Fruit fly (Drosophila melanogaster): ENCODE results near the gene CG4743.
A peak's percentile ranks its signal among the peaks of the same experiment; 100 is the strongest.

Gene CG4743

DNA sequence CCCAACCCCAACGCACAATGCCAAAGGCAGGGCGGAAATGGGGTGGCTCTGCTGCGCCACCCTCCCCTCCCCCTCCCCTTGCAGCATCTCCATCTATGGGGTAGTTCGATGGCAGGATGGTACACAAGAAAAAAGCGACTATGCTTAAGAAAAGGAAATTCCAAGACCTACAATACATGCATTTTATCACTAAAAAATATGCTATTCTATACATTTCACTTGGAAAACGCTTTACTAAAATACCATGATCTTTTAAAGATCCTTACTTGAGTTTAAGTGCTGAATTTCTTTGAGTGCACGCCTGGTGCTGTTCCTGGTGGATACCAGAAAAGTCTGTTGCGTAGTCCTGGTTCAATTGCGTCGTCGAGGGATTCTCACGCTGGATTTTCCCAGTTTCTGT, 49.3 kb downstream of the CG4743 start (continued):
- TF ChIP-seq dan (GFP tag; IDR thresholded peaks at IDR 0.05) (no peak), ato (GFP tag; IDR thresholded peaks at IDR 0.05; ENCODE audit: partially characterized antibody) (no peak), CG5245 (GFP tag; optimal IDR thresholded peaks at IDR 0.05) (peak; percentile 48), pros (GFP tag; optimal IDR thresholded peaks at IDR 0.05) (peak; percentile 91), ash1 (GFP tag; optimal IDR thresholded peaks at IDR 0.05) (no peak), Lhr (GFP tag; optimal IDR thresholded peaks at IDR 0.05) (no peak), Tbp (GFP tag; optimal IDR thresholded peaks at IDR 0.05) (no peak), CG17359 (tag; optimal IDR thresholded peaks at IDR 0.05) (peak; percentile 77), Lim3 (GFP tag; IDR thresholded peaks at IDR 0.05) (no peak; the same call in 1 of the 2 replicates), row (GFP tag; IDR thresholded peaks at IDR 0.05) (peak; percentile 82), kah (GFP tag; optimal IDR thresholded peaks at IDR 0.05) (peak; percentile 2), CG9727 (GFP tag; optimal IDR thresholded peaks at IDR 0.05) (peak; percentile 56), fd3F (GFP tag; optimal IDR thresholded peaks at IDR 0.05) (peak; percentile 35), CG4730 (GFP tag; IDR thresholded peaks at IDR 0.05) (peak; percentile 53), CG7271 (tag; optimal IDR thresholded peaks at IDR 0.05) (no peak), lola (GFP tag; optimal IDR thresholded peaks at IDR 0.05) (peak in 1 of 3 experiments; percentile 39), CrebB (tag; optimal IDR thresholded peaks at IDR 0.05) (peak; percentile 39), Hand (GFP tag; optimal IDR thresholded peaks at IDR 0.05) (peak; percentile 57), CG33557 (GFP tag; optimal IDR thresholded peaks at IDR 0.05) (peak; percentile 5), Bteb2 (GFP tag; optimal IDR thresholded peaks at IDR 0.05) (peak; percentile 34), wor (GFP tag; IDR thresholded peaks at IDR 0.05) (peak; percentile 67), jing (GFP tag; optimal IDR thresholded peaks at IDR 0.05) (peak; percentile 53), al (GFP tag; IDR thresholded peaks at IDR 0.05) (0 out of 2 replicates have a peak, but pooled peaks have one; percentile 28), CG10654 (GFP tag; optimal IDR thresholded peaks at IDR 0.05) (peak; percentile 45), CG14710 (tag; optimal IDR thresholded peaks at IDR 0.05) (peak; percentile 32), CG32772 (GFP tag; IDR thresholded peaks at IDR 0.05) (peak; percentile 77), CG34376 (GFP tag; optimal IDR thresholded peaks at IDR 0.05) (peak; percentile 27), crc (GFP tag; optimal IDR thresholded peaks at IDR 0.05) (peak; percentile 56), Drgx (GFP tag; IDR thresholded peaks at IDR 0.05) (no peak), CG3065 (GFP tag; optimal IDR thresholded peaks at IDR 0.05) (no peak), so (GFP tag; IDR thresholded peaks at IDR 0.05) (peak; percentile 69; the same call in 1 of the 3 replicates), H15 (GFP tag; IDR thresholded peaks at IDR 0.05) (peak; percentile 65; the same call in 2 of the 3 replicates), CG6654 (GFP tag; optimal IDR thresholded peaks at IDR 0.05) (peak; percentile 20), CG10431 (GFP tag; optimal IDR thresholded peaks at IDR 0.05) (peak; percentile 23), rib (GFP tag; IDR thresholded peaks at IDR 0.05) (0 out of 2 replicates have a peak, but pooled peaks have one; percentile 22), gce (GFP tag; IDR thresholded peaks at IDR 0.05) (0 out of 3 replicates have a peak, but pooled peaks have one; percentile 17), CG13424 (tag; optimal IDR thresholded peaks at IDR 0.05) (peak; percentile 73), D19A (tag; optimal IDR thresholded peaks at IDR 0.05) (peak; percentile 58), CG31224 (GFP tag; IDR thresholded peaks at IDR 0.05) (no peak), sob (GFP tag; IDR thresholded peaks at IDR 0.05) (peak; percentile 72), NC2β (GFP tag; optimal IDR thresholded peaks at IDR 0.05) (peak; percentile 20), CG1603 (tag; optimal IDR thresholded peaks at IDR 0.05) (peak; percentile 57), cas (GFP tag; IDR thresholded peaks at IDR 0.05) (no peak), CkIIα-i1 (GFP tag; IDR thresholded peaks at IDR 0.05) (no peak), sima (GFP tag; optimal IDR thresholded peaks at IDR 0.05) (peak; percentile 15), MBD-R2 (GFP tag; IDR thresholded peaks at IDR 0.05) (peak; percentile 34; the same call in 1 of the 2 replicates), CG15011 (GFP tag; optimal IDR thresholded peaks at IDR 0.05) (peak; percentile 24), nau (GFP tag; optimal IDR thresholded peaks at IDR 0.05) (peak; percentile 36), CG30020 (tag; optimal IDR thresholded peaks at IDR 0.05) (no peak), CG15601 (tag; optimal IDR thresholded peaks at IDR 0.05) (peak; percentile 63), CG7963 (GFP tag; IDR thresholded peaks at IDR 0.05; ENCODE audit: partially characterized antibody) (no peak)

All from whole organism, embryonic.